Worm (Caenorhabditis elegans) whole organism, L4/young adult: ENCODE measurements around the gene F46C8.3.

Experiments
- W03F9.2 ChIP-seq: fragments of 150-350 bp; optimal IDR thresholded peaks from 2 replicates; lab custom pipeline; 2014; ENCODE audit warnings: missing biosample characterization, missing genetic modification characterization
- dao-5 ChIP-seq: sonication (generic microtip); optimal IDR thresholded peaks from 2 replicates; lab custom pipeline; 2016; ENCODE audit warnings: missing genotype, missing genetic modification characterization, moderate library complexity, missing compliant biosample characterization
- him-1 ChIP-seq: sonication (generic microtip); optimal IDR thresholded peaks from 2 replicates; lab custom pipeline; 2016; ENCODE audit warnings: missing genotype, missing genetic modification reagents, missing genetic modification characterization, missing compliant biosample characterization

DNA sequence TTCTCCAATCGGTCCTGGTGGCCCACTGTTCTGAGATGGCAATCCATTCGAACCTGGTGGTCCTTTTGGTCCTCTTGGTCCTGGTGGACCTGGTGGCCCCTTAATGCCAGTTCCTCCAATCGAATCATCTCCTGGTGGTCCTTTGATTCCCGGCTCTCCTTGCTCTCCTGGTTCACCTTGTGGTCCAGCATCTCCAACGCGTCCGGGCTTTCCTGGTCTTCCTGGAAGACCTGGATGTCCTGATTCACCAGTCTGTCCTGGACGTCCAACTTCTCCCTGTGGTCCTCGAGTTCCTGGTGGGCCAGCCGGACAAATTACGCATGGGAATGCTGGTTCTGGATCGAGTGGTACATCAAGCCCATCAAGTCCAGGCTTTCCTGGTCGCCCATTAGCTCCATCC is 11.5 kb downstream of the F46C8.3 start:
- TF ChIP-seq him-1 (tag; lab: Kevin White, UChicago) (no peak), W03F9.2 (tag; lab: Kevin White, UChicago) (no peak), dao-5 (tag; lab: Kevin White, UChicago) (no peak)
